Fruit fly (Drosophila melanogaster) whole organism: ENCODE results near the gene daed.

Source experiments
- Dll ChIP-seq: fragments of >200 bp; optimal IDR thresholded peaks from 2 replicates; lab custom pipeline; 2017
- EcR ChIP-seq, 2 experiments: fragments of >200 bp; optimal IDR thresholded peaks; 2 replicates each; lab custom pipeline; 2017; ENCODE audit warnings: missing biosample characterization in 2 of 2, missing genetic modification characterization in 2 of 2, missing genetic modification reagents in 2 of 2
- pan ChIP-seq: fragments of >200 bp; optimal IDR thresholded peaks from 2 replicates; lab custom pipeline; 2017
- psq ChIP-seq: fragments of >200 bp; optimal IDR thresholded peaks from 2 replicates; lab custom pipeline; 2017
- usp ChIP-seq: fragments of >200 bp; optimal IDR thresholded peaks from 2 replicates; lab custom pipeline; 2017; ENCODE audit warnings: missing biosample characterization, missing genetic modification characterization, mixed read lengths

DNA sequence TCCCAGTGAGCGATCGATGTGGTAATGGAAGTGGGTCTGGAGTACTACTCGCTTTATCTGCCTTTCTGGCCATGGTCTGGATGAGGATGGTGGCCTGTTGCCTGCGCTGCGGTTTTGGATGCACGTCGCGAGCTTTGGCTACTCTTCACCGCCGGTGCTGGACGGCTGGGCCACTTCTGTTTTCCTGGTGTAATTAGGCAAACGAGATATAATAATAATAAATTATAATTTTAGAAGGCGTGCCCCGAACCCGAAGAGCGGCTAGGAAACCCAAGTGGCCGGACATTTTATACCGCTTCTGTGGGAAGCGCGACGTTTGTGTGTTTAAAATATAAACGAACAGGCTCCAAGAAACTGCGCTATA lies 16.7 kb downstream of the daed start:
- TF ChIP-seq usp: no peak
- no peak for TF ChIP-seq psq (lab: Kevin White, UChicago)
- no peak for TF ChIP-seq Dll (lab: Kevin White, UChicago)
- TF ChIP-seq pan (lab: Kevin White, UChicago): no peak
- no peak for TF ChIP-seq EcR (GFP tag; optimal IDR thresholded peaks at IDR 0.05; lab: Kevin White, UChicago)
